Worm (Caenorhabditis elegans) whole organism, early embryonic: ENCODE measurements around the gene nlp-18.

Experiments used
- aly-1 ChIP-seq: sonication (generic microtip); optimal IDR thresholded peaks from 2 replicates; lab custom pipeline; 2016; ENCODE audit warnings: missing genetic modification characterization, missing compliant biosample characterization
- ama-1 ChIP-seq: fragments of 150-350 bp; optimal IDR thresholded peaks from 2 replicates; lab custom pipeline; 2014
- flt-1 ChIP-seq: fragments of 200-800 bp; sonication (Bioruptor generic); IDR thresholded peaks from 2 replicates; pipeline ENCODE4 v1.3.6; 2022; ENCODE audit warnings: missing genetic modification characterization, missing compliant biosample characterization
- hmg-4 ChIP-seq: fragments of 200-800 bp; sonication (Bioruptor generic); optimal IDR thresholded peaks from 2 replicates; lab custom pipeline; 2018; ENCODE audit warnings: mild to moderate bottlenecking, missing genetic modification characterization, missing compliant biosample characterization
- hnd-1 ChIP-seq: sonication (generic microtip); optimal IDR thresholded peaks from 2 replicates; lab custom pipeline; 2016; ENCODE audit warnings: missing genetic modification characterization, missing compliant biosample characterization
- tbx-11 ChIP-seq: fragments of 200-800 bp; sonication (Bioruptor generic); IDR thresholded peaks from 2 replicates; pipeline ENCODE4 v1.3.6; 2022; ENCODE audit warnings: missing genetic modification characterization, missing compliant biosample characterization
- tra-4 ChIP-seq: sonication (generic microtip); optimal IDR thresholded peaks from 2 replicates; lab custom pipeline; 2017; ENCODE audit warnings: missing genetic modification characterization, missing compliant biosample characterization

DNA sequence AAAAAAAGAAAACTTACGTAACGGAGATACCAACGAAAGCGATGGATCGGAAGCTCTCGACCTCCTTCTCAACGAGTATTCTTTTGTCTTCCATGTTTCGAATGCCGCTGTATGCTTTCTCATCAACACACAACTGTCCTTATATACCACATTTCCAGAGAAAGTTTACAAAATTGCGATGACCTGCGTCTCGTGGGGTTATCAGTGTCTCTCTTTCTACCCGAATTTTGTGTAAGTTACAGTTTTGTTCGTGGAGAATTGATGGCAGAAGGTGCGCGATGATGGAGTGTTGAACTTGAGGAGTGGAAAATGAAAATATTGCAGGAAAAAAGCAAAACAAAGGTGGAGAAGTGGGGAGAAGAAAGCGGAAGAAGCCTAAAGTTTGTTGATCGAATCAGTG is 16.5 kb downstream of the nlp-18 start, which contains the start of gene col-81:
- TF ChIP-seq tbx-11 (GFP tag; lab: Robert Waterston, UW): no peak
- TF ChIP-seq flt-1 (GFP tag; lab: Robert Waterston, UW): no peak
- no peak for TF ChIP-seq hnd-1 (tag; lab: Kevin White, UChicago)
- TF ChIP-seq tra-4: no peak
- no peak for TF ChIP-seq ama-1 (lab: Kevin White, UChicago)
- no peak for TF ChIP-seq hmg-4 (GFP tag; lab: Kevin White, UChicago)
- no peak for TF ChIP-seq aly-1
